Fruit fly (Drosophila melanogaster) S2 (cell line): ENCODE measurements around the gene CG42512.

Experiments
- CG8478 ChIP-seq: fragments of >200 bp; optimal IDR thresholded peaks from 2 replicates; lab custom pipeline; 2018
- CTCF ChIP-seq, 2 experiments: fragments of >200 bp; optimal IDR thresholded peaks; 2 replicates each; lab custom pipeline; 2018

- no peak for TF ChIP-seq CG8478 (lab: Kevin White, UChicago)
- no peak for TF ChIP-seq CTCF (optimal IDR thresholded peaks at IDR 0.05; lab: Kevin White, UChicago)
These were observed 36.4 kb downstream of the CG42512 start for dm6 chrX:16687400-16688105.
